Fruit fly (Drosophila melanogaster) whole organism, embryonic: ENCODE data around the gene CG33934.

ENCODE experiments used
- ATbp ChIP-seq: fragments of 200-800 bp; sonication (Bioruptor generic); optimal IDR thresholded peaks from 2 replicates; lab custom pipeline; 2017; ENCODE audit warnings: missing biosample characterization, mild to moderate bottlenecking, missing genetic modification characterization, missing genetic modification reagents
- Abd-B ChIP-seq: fragments of 200-800 bp; sonication (Bioruptor generic); optimal IDR thresholded peaks from 2 replicates; lab custom pipeline; 2018; ENCODE audit warnings: missing biosample characterization, mild to moderate bottlenecking, missing genetic modification characterization, moderate library complexity
- Bdp1 ChIP-seq: fragments of 200-800 bp; sonication (Bioruptor generic); optimal IDR thresholded peaks from 3 replicates; lab custom pipeline; 2016; ENCODE audit warnings: missing biosample characterization, missing genetic modification characterization
- BtbVII ChIP-seq: fragments of 200-800 bp; sonication (Bioruptor generic); optimal IDR thresholded peaks from 3 replicates; lab custom pipeline; 2017; ENCODE audit warnings: missing biosample characterization, mild to moderate bottlenecking, missing genetic modification characterization
- CG11560 ChIP-seq: fragments of 200-800 bp; sonication (Bioruptor generic); IDR thresholded peaks from 3 replicates; pipeline ENCODE4 v1.3.6; 2022; ENCODE audit warnings: missing biosample characterization, missing genetic modification characterization
- CG12236 ChIP-seq: fragments of 200-800 bp; sonication (Bioruptor generic); optimal IDR thresholded peaks from 2 replicates; lab custom pipeline; 2016; ENCODE audit warnings: missing biosample characterization, missing genetic modification characterization
- CG12942 ChIP-seq: fragments of 200-800 bp; sonication (Bioruptor generic); optimal IDR thresholded peaks from 3 replicates; lab custom pipeline; 2016; ENCODE audit warnings: missing biosample characterization, missing genetic modification characterization
- CG13123 ChIP-seq: fragments of 200-800 bp; sonication (Bioruptor generic); optimal IDR thresholded peaks from 2 replicates; lab custom pipeline; 2016; ENCODE audit warnings: missing biosample characterization, missing genetic modification characterization
- CG13624 ChIP-seq: fragments of 200-800 bp; sonication (Bioruptor generic); optimal IDR thresholded peaks from 2 replicates; lab custom pipeline; 2016; ENCODE audit warnings: missing biosample characterization, missing genetic modification characterization
- CG1529 ChIP-seq: fragments of 200-800 bp; sonication (Bioruptor generic); optimal IDR thresholded peaks from 3 replicates; lab custom pipeline; 2018; ENCODE audit warnings: missing biosample characterization, missing genetic modification characterization
- CG18764 ChIP-seq: fragments of 200-800 bp; sonication (Bioruptor generic); optimal IDR thresholded peaks from 3 replicates; lab custom pipeline; 2016; ENCODE audit warnings: missing biosample characterization, missing genetic modification characterization
- CG2202 ChIP-seq: fragments of 200-800 bp; sonication (Bioruptor generic); optimal IDR thresholded peaks from 2 replicates; lab custom pipeline; 2018; ENCODE audit warnings: missing biosample characterization, mild to moderate bottlenecking, missing genetic modification characterization
- CG2875 ChIP-seq: fragments of 200-800 bp; sonication (Bioruptor generic); optimal IDR thresholded peaks from 2 replicates; lab custom pipeline; 2017; ENCODE audit warnings: missing biosample characterization, mild to moderate bottlenecking, missing genetic modification characterization, missing genetic modification reagents
- CG3065 ChIP-seq: fragments of 200-800 bp; sonication (Bioruptor generic); optimal IDR thresholded peaks from 2 replicates; lab custom pipeline; 2016; ENCODE audit warnings: missing biosample characterization, missing genetic modification characterization
- CG31224 ChIP-seq: fragments of 200-800 bp; sonication (Bioruptor generic); IDR thresholded peaks from 2 replicates; pipeline ENCODE4 v1.3.6; 2022; ENCODE audit warnings: missing biosample characterization, missing genetic modification characterization
- CG6175 ChIP-seq: fragments of 200-800 bp; sonication (Bioruptor generic); IDR thresholded peaks from 3 replicates; pipeline ENCODE4 v1.3.6; 2022; ENCODE audit warnings: missing biosample characterization, missing genetic modification characterization
- CG6791 ChIP-seq: fragments of 200-800 bp; sonication (Bioruptor generic); IDR thresholded peaks from 3 replicates; pipeline ENCODE4 v1.3.6; 2022; ENCODE audit warnings: missing biosample characterization, missing genetic modification characterization; ENCODE audit not compliant: partially characterized antibody
- CG7839 ChIP-seq: fragments of 200-800 bp; sonication (Bioruptor generic); optimal IDR thresholded peaks from 3 replicates; lab custom pipeline; 2018; ENCODE audit warnings: missing biosample characterization, mild to moderate bottlenecking, missing genetic modification characterization, moderate library complexity
- CG9437 ChIP-seq: fragments of 200-800 bp; sonication (Bioruptor generic); optimal IDR thresholded peaks from 2 replicates; lab custom pipeline; 2018; ENCODE audit warnings: missing biosample characterization, mild to moderate bottlenecking, missing genetic modification characterization
- CG9876 ChIP-seq: fragments of 200-800 bp; sonication (Bioruptor generic); optimal IDR thresholded peaks from 2 replicates; lab custom pipeline; 2016; ENCODE audit warnings: missing biosample characterization, missing genetic modification characterization
- D19A ChIP-seq: fragments of 200-800 bp; optimal IDR thresholded peaks from 3 replicates; lab custom pipeline; 2019; ENCODE audit warnings: missing biosample characterization, mild to moderate bottlenecking, missing genetic modification characterization, moderate library complexity
- Dip2 ChIP-seq: fragments of 200-800 bp; sonication (Bioruptor generic); IDR thresholded peaks from 2 replicates; pipeline ENCODE4 v1.3.6; 2022; ENCODE audit warnings: missing biosample characterization, missing genetic modification characterization
- Dp ChIP-seq: fragments of 200-800 bp; sonication (Bioruptor generic); optimal IDR thresholded peaks from 2 replicates; lab custom pipeline; 2018; ENCODE audit warnings: missing biosample characterization, mild to moderate bottlenecking, missing genetic modification characterization, moderate library complexity
- HHEX ChIP-seq: fragments of 200-800 bp; sonication (Bioruptor generic); optimal IDR thresholded peaks from 3 replicates; lab custom pipeline; 2017; ENCODE audit warnings: missing biosample characterization, mild to moderate bottlenecking, missing genetic modification characterization, missing genetic modification reagents
- Hmr ChIP-seq: fragments of 200-800 bp; sonication (Bioruptor generic); optimal IDR thresholded peaks from 3 replicates; lab custom pipeline; 2017; ENCODE audit warnings: mild to moderate bottlenecking, missing biosample characterization, missing genetic modification reagents, missing genetic modification characterization
- Lim3 ChIP-seq: fragments of 200-800 bp; sonication (Bioruptor generic); IDR thresholded peaks from 2 replicates; pipeline ENCODE4 v1.3.6; 2022; ENCODE audit warnings: missing biosample characterization, missing genetic modification characterization
- MBD-R2 ChIP-seq: fragments of 200-800 bp; sonication (Bioruptor generic); IDR thresholded peaks from 2 replicates; pipeline ENCODE4 v1.3.6; 2022; ENCODE audit warnings: missing biosample characterization, missing genetic modification characterization
- Meics ChIP-seq: fragments of 200-800 bp; sonication (Bioruptor generic); optimal IDR thresholded peaks from 2 replicates; lab custom pipeline; 2017; ENCODE audit warnings: missing biosample characterization, mild to moderate bottlenecking, missing genetic modification characterization
- Ravus ChIP-seq: fragments of 200-800 bp; sonication (Bioruptor generic); IDR thresholded peaks from 2 replicates; pipeline ENCODE4 v1.3.6; 2022; ENCODE audit warnings: missing biosample characterization, missing genetic modification characterization
- Six4 ChIP-seq: fragments of 200-800 bp; sonication (Bioruptor generic); optimal IDR thresholded peaks from 2 replicates; lab custom pipeline; 2016; ENCODE audit warnings: missing biosample characterization, missing genetic modification characterization
- Sry-β ChIP-seq: fragments of 200-800 bp; sonication (Bioruptor generic); optimal IDR thresholded peaks from 2 replicates; lab custom pipeline; 2018; ENCODE audit warnings: missing biosample characterization, mild to moderate bottlenecking, missing genetic modification characterization, moderate library complexity
- Trl ChIP-seq, 3 experiments: fragments of >200 bp in 2 of 3; fragments of 200-800 bp in 1 of 3; sonication (Bioruptor generic) in 1 of 3; optimal IDR thresholded peaks; 2 replicates in 1 of 3; 3 replicates in 2 of 3; lab custom pipeline; 2016 to 2017; ENCODE audit warnings: missing biosample characterization in 1 of 3, missing genetic modification characterization in 1 of 3
- ab ChIP-seq: fragments of 200-800 bp; sonication (Bioruptor generic); optimal IDR thresholded peaks from 2 replicates; lab custom pipeline; 2016; ENCODE audit warnings: missing biosample characterization, missing genetic modification characterization
- ato ChIP-seq: fragments of 200-800 bp; sonication (Bioruptor generic); IDR thresholded peaks from 2 replicates; pipeline ENCODE4 v1.3.6; 2022; ENCODE audit warnings: missing biosample characterization, missing genetic modification characterization; ENCODE audit not compliant: partially characterized antibody
- bab2 ChIP-seq: fragments of 200-800 bp; sonication (Bioruptor generic); optimal IDR thresholded peaks from 2 replicates; lab custom pipeline; 2016; ENCODE audit warnings: missing biosample characterization, missing genetic modification characterization
- br ChIP-seq: fragments of >200 bp; optimal IDR thresholded peaks from 2 replicates; lab custom pipeline; 2017
- cad ChIP-seq: fragments of >200 bp; optimal IDR thresholded peaks from 2 replicates; lab custom pipeline; 2017; ENCODE audit warnings: missing biosample characterization, missing genetic modification characterization
- cg ChIP-seq: fragments of 200-800 bp; sonication (Bioruptor generic); optimal IDR thresholded peaks from 3 replicates; lab custom pipeline; 2019; ENCODE audit warnings: missing biosample characterization, mild to moderate bottlenecking, missing genetic modification characterization, moderate library complexity
- her ChIP-seq: fragments of 200-800 bp; sonication (Bioruptor generic); optimal IDR thresholded peaks from 2 replicates; lab custom pipeline; 2016; ENCODE audit warnings: missing biosample characterization, missing genetic modification characterization
- mld ChIP-seq: fragments of 200-800 bp; sonication (Bioruptor generic); IDR thresholded peaks from 3 replicates; pipeline ENCODE4 v1.3.6; 2022; ENCODE audit warnings: missing biosample characterization, missing genetic modification characterization; ENCODE audit not compliant: partially characterized antibody
- nau ChIP-seq: fragments of 200-800 bp; sonication (Bioruptor generic); optimal IDR thresholded peaks from 3 replicates; lab custom pipeline; 2017; ENCODE audit warnings: missing biosample characterization, mild to moderate bottlenecking, missing genetic modification characterization, missing genetic modification reagents
- oc ChIP-seq: fragments of 200-800 bp; sonication (Bioruptor generic); optimal IDR thresholded peaks from 2 replicates; lab custom pipeline; 2018; ENCODE audit warnings: missing biosample characterization, mild to moderate bottlenecking, missing genetic modification characterization, moderate library complexity
- pan ChIP-seq, 4 experiments: fragments of >200 bp in 3 of 4; fragments of 200-800 bp in 1 of 4; sonication (Bioruptor generic) in 1 of 4; optimal IDR thresholded peaks in 3 of 4; IDR thresholded peaks in 1 of 4; 2 replicates each; pipeline versions ENCODE4 v1.3.6 to Lab custom; 2017 to 2022; ENCODE audit warnings: missing biosample characterization in 2 of 4, missing genetic modification characterization in 2 of 4, mixed read lengths in 1 of 4
- pb ChIP-seq: fragments of 200-800 bp; sonication (Bioruptor generic); optimal IDR thresholded peaks from 3 replicates; lab custom pipeline; 2016; ENCODE audit warnings: missing biosample characterization, missing genetic modification characterization
- pros ChIP-seq: fragments of 200-800 bp; sonication (Bioruptor generic); optimal IDR thresholded peaks from 3 replicates; lab custom pipeline; 2019; ENCODE audit warnings: missing biosample characterization, mild to moderate bottlenecking, missing genetic modification characterization, moderate library complexity
- ssp ChIP-seq: fragments of 200-800 bp; sonication (Bioruptor generic); IDR thresholded peaks from 2 replicates; pipeline ENCODE4 v1.3.6; 2022; ENCODE audit warnings: missing biosample characterization, missing genetic modification characterization
- stc ChIP-seq: fragments of 200-800 bp; sonication (Bioruptor generic); IDR thresholded peaks from 2 replicates; pipeline ENCODE4 v1.3.6; 2022; ENCODE audit warnings: missing biosample characterization, missing genetic modification characterization
- tio ChIP-seq: fragments of 200-800 bp; sonication (Bioruptor generic); optimal IDR thresholded peaks from 2 replicates; lab custom pipeline; 2017; ENCODE audit warnings: missing biosample characterization, missing genetic modification characterization, inconsistent platforms
- ttk ChIP-seq: fragments of 200-800 bp; sonication (Bioruptor generic); IDR thresholded peaks from 2 replicates; pipeline ENCODE4 v2.1.2; 2022; ENCODE audit warnings: missing biosample characterization, missing genetic modification characterization

The CG33934 gene

DNA sequence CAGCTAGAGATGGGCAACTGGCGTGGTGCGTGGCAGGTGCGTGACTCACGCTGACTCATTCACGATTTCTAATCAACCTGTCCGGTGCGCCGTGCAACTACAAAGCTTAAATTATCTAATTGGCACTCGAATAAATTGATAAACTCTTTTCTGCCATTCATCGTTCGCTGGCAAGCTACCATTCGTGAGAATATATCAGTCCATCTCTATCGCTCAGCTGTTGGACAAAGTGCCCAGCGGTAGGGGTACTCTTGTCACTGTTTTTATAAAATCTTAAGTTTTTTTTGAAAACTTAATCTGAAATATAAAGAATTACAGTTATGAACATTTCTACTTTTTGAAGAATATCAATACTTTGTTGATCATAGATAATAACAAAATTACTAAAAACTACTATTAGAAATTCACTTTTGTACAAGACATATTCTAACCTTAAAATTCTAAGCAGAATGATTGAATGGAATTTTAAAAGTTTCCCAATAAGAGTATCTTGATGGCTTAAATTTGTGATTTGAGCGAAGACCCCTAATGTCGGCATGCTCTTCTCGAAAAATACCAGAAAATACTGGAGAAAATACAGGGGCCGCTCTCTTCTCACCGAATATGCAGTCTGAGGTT, 21.3 kb upstream of the CG33934 start, which contains the start of the genes PIG-L and psidin (continued):
- TF ChIP-seq CG12942 (GFP tag; lab: Kevin White, UChicago): peak; percentile 80
- TF ChIP-seq bab2 (GFP tag; lab: Kevin White, UChicago): peak; percentile 90
- no peak for TF ChIP-seq pros
- peak; percentile 68 for TF ChIP-seq CG18764
- peak; percentile 88 for TF ChIP-seq CG7839 (tag; lab: Kevin White, UChicago)
- peak; percentile 91 for TF ChIP-seq MBD-R2 (GFP tag; lab: Robert Waterston, UW)
- TF ChIP-seq pan (optimal IDR thresholded peaks at IDR 0.05; lab: Kevin White, UChicago): no peak
- TF ChIP-seq pan (GFP tag; optimal IDR thresholded peaks at IDR 0.05 in 1 of 2, IDR thresholded peaks at IDR 0.05 in 1 of 2): peak in 1 of 2 experiments; percentile 45
- TF ChIP-seq Six4 (GFP tag; lab: Kevin White, UChicago): peak; percentile 50
- peak; percentile 60 for TF ChIP-seq her (GFP tag; lab: Kevin White, UChicago)
- no peak for TF ChIP-seq oc
- TF ChIP-seq Hmr (GFP tag; lab: Kevin White, UChicago): peak; percentile 82
- TF ChIP-seq pb (GFP tag; lab: Kevin White, UChicago): peak; percentile 37
- TF ChIP-seq CG1529 (GFP tag; lab: Kevin White, UChicago): peak; percentile 65
- TF ChIP-seq Meics: peak; percentile 75
- TF ChIP-seq nau: no peak
- TF ChIP-seq ab (GFP tag; lab: Kevin White, UChicago): peak; percentile 55
- TF ChIP-seq CG12236: peak; percentile 58
- TF ChIP-seq CG13624 (GFP tag; lab: Kevin White, UChicago): peak; percentile 81
- no peak for TF ChIP-seq cad (GFP tag; lab: Kevin White, UChicago)
- peak; percentile 31 for TF ChIP-seq CG2875 (GFP tag; lab: Kevin White, UChicago)
- TF ChIP-seq CG9876: peak; percentile 74
- TF ChIP-seq CG2202 (tag; lab: Kevin White, UChicago): peak; percentile 52
- peak; percentile 68 for TF ChIP-seq HHEX (GFP tag; lab: Kevin White, UChicago)
- TF ChIP-seq CG31224 (GFP tag; lab: Robert Waterston, UW): no peak; the same call in 1 of the 2 replicates
- TF ChIP-seq Bdp1 (GFP tag; lab: Kevin White, UChicago): peak; percentile 78
- peak; percentile 40 for TF ChIP-seq ttk (GFP tag; lab: Robert Waterston, UW)
- TF ChIP-seq mld (GFP tag; lab: Robert Waterston, UW): peak; percentile 84
- peak; percentile 89 for TF ChIP-seq Abd-B (GFP tag; lab: Kevin White, UChicago)
- TF ChIP-seq stc (GFP tag; lab: Robert Waterston, UW): peak; percentile 61; the same call in 1 of the 2 replicates
- peak; percentile 81 for TF ChIP-seq ato (GFP tag; lab: Robert Waterston, UW)
- peak; percentile 17 for TF ChIP-seq CG3065
- TF ChIP-seq BtbVII (GFP tag; lab: Kevin White, UChicago): peak; percentile 21
- TF ChIP-seq CG6791: peak; percentile 93
- peak; percentile 63 for TF ChIP-seq CG13123 (GFP tag; lab: Kevin White, UChicago)
- TF ChIP-seq ATbp (GFP tag; lab: Kevin White, UChicago): peak; percentile 18
- peak; percentile 11; the same call in 1 of the 2 replicates for TF ChIP-seq Ravus (GFP tag; lab: Robert Waterston, UW)
- TF ChIP-seq CG6175 (GFP tag; lab: Robert Waterston, UW): peak; percentile 97
- peak; percentile 71 for TF ChIP-seq ssp (GFP tag; lab: Robert Waterston, UW)
- TF ChIP-seq CG9437 (GFP tag; lab: Kevin White, UChicago): peak; percentile 86
- no peak for TF ChIP-seq D19A (tag; lab: Kevin White, UChicago)
- TF ChIP-seq Sry-β (GFP tag; lab: Kevin White, UChicago): peak; percentile 53
- peak; percentile 79 for TF ChIP-seq CG11560 (tag; lab: Robert Waterston, UW)
- peak; percentile 5 for TF ChIP-seq Dp (GFP tag; lab: Kevin White, UChicago)
- no peak for TF ChIP-seq Lim3 (GFP tag; lab: Robert Waterston, UW)
- no peak for TF ChIP-seq Dip2 (GFP tag; lab: Robert Waterston, UW)
- peak; percentile 89 for TF ChIP-seq tio (GFP tag; lab: Kevin White, UChicago)
- peak in 1 of 2 experiments; percentile 14 for TF ChIP-seq Trl (optimal IDR thresholded peaks at IDR 0.05; lab: Kevin White, UChicago)
- peak; percentile 71 for TF ChIP-seq Trl (GFP tag; optimal IDR thresholded peaks at IDR 0.05; lab: Kevin White, UChicago)
- TF ChIP-seq br (lab: Kevin White, UChicago): no peak
- TF ChIP-seq cg: no peak
